Fruit fly (Drosophila melanogaster) whole organism, prepupa: ENCODE results near the gene CG3184.

Experiments
- CG10631 ChIP-seq: fragments of 200-800 bp; sonication (Bioruptor generic); optimal IDR thresholded peaks from 2 replicates; lab custom pipeline; 2016; ENCODE audit warnings: missing biosample characterization, missing genetic modification characterization
- CG11294 ChIP-seq: fragments of 200-800 bp; sonication (Bioruptor generic); IDR thresholded peaks from 2 replicates; pipeline ENCODE4 v1.3.6; 2022; ENCODE audit warnings: missing biosample characterization, missing genetic modification characterization
- CG11902 ChIP-seq: fragments of 200-800 bp; sonication (Bioruptor generic); optimal IDR thresholded peaks from 3 replicates; lab custom pipeline; 2016; ENCODE audit warnings: missing biosample characterization, missing genetic modification characterization
- CG15336 ChIP-seq: fragments of 200-800 bp; sonication (Bioruptor generic); IDR thresholded peaks from 2 replicates; pipeline ENCODE4 v1.3.6; 2022; ENCODE audit warnings: missing biosample characterization, missing genetic modification characterization
- CG1621 ChIP-seq: fragments of 200-800 bp; sonication (Bioruptor generic); optimal IDR thresholded peaks from 3 replicates; lab custom pipeline; 2018; ENCODE audit warnings: missing biosample characterization, mild to moderate bottlenecking, missing genetic modification characterization
- CG3032 ChIP-seq: fragments of 200-800 bp; optimal IDR thresholded peaks from 2 replicates; lab custom pipeline; 2019; ENCODE audit warnings: missing biosample characterization, mild to moderate bottlenecking, missing genetic modification characterization, moderate library complexity
- CG31627 ChIP-seq: fragments of 200-800 bp; sonication (Bioruptor generic); optimal IDR thresholded peaks from 3 replicates; lab custom pipeline; 2016; ENCODE audit warnings: missing biosample characterization, missing genetic modification characterization
- CG32006 ChIP-seq: fragments of 200-800 bp; sonication (Bioruptor generic); optimal IDR thresholded peaks from 3 replicates; lab custom pipeline; 2017; ENCODE audit warnings: missing biosample characterization, mild to moderate bottlenecking, missing genetic modification characterization
- CG34406 ChIP-seq: fragments of 200-800 bp; sonication (Bioruptor generic); optimal IDR thresholded peaks from 3 replicates; lab custom pipeline; 2016; ENCODE audit warnings: missing biosample characterization, missing genetic modification characterization
- CG3919 ChIP-seq: fragments of 200-800 bp; sonication (Bioruptor generic); optimal IDR thresholded peaks from 3 replicates; lab custom pipeline; 2016; ENCODE audit warnings: missing biosample characterization, missing genetic modification characterization
- CG4318 ChIP-seq: fragments of 200-800 bp; sonication (Bioruptor generic); optimal IDR thresholded peaks from 3 replicates; lab custom pipeline; 2017; ENCODE audit warnings: missing biosample characterization, mild to moderate bottlenecking, missing genetic modification characterization
- CG6276 ChIP-seq: fragments of 200-800 bp; sonication (Bioruptor generic); optimal IDR thresholded peaks from 2 replicates; lab custom pipeline; 2017; ENCODE audit warnings: missing biosample characterization, mild to moderate bottlenecking, missing genetic modification characterization
- CG6792 ChIP-seq: fragments of 200-800 bp; sonication (Bioruptor generic); optimal IDR thresholded peaks from 3 replicates; lab custom pipeline; 2016; ENCODE audit warnings: missing biosample characterization, missing genetic modification characterization
- CG6808 ChIP-seq: fragments of 200-800 bp; sonication (Bioruptor generic); optimal IDR thresholded peaks from 3 replicates; lab custom pipeline; 2017; ENCODE audit warnings: missing biosample characterization, missing genetic modification characterization, mild to moderate bottlenecking, moderate library complexity, missing genetic modification reagents
- CG6854 ChIP-seq: fragments of 200-800 bp; sonication (Bioruptor generic); optimal IDR thresholded peaks from 2 replicates; lab custom pipeline; 2017; ENCODE audit warnings: missing biosample characterization, mild to moderate bottlenecking, missing genetic modification characterization
- CG7368 ChIP-seq: fragments of 200-800 bp; sonication (Bioruptor generic); optimal IDR thresholded peaks from 3 replicates; lab custom pipeline; 2016; ENCODE audit warnings: missing biosample characterization, missing genetic modification characterization
- CG8319 ChIP-seq: fragments of 200-800 bp; sonication (Bioruptor generic); optimal IDR thresholded peaks from 3 replicates; lab custom pipeline; 2016; ENCODE audit warnings: missing biosample characterization, missing genetic modification characterization
- Eip75B ChIP-seq: fragments of 200-800 bp; sonication (Bioruptor generic); optimal IDR thresholded peaks from 3 replicates; lab custom pipeline; 2016; ENCODE audit warnings: missing biosample characterization, missing genetic modification characterization
- Eip93F ChIP-seq: fragments of 200-800 bp; sonication (Bioruptor generic); optimal IDR thresholded peaks from 2 replicates; lab custom pipeline; 2016; ENCODE audit warnings: missing biosample characterization, mild to moderate bottlenecking, missing genetic modification characterization
- Ets21C ChIP-seq: fragments of 200-800 bp; sonication (Bioruptor generic); optimal IDR thresholded peaks from 3 replicates; lab custom pipeline; 2016; ENCODE audit warnings: missing biosample characterization, missing genetic modification characterization
- Ets96B ChIP-seq: fragments of 200-800 bp; optimal IDR thresholded peaks from 2 replicates; lab custom pipeline; 2019; ENCODE audit warnings: missing biosample characterization, mild to moderate bottlenecking, missing genetic modification characterization, moderate library complexity
- Gug ChIP-seq: fragments of 200-800 bp; sonication (Bioruptor generic); IDR thresholded peaks from 2 replicates; pipeline ENCODE4 v1.3.6; 2022; ENCODE audit warnings: missing biosample characterization, missing genetic modification characterization
- Hr38 ChIP-seq: sonication (Bioruptor generic); optimal IDR thresholded peaks from 2 replicates; lab custom pipeline; 2016; ENCODE audit warnings: missing biosample characterization, missing genetic modification characterization
- Lpt ChIP-seq: fragments of 200-800 bp; sonication (Bioruptor generic); optimal IDR thresholded peaks from 3 replicates; lab custom pipeline; 2016; ENCODE audit warnings: missing biosample characterization, missing genetic modification characterization
- Met ChIP-seq: fragments of 200-800 bp; sonication (Bioruptor generic); optimal IDR thresholded peaks from 3 replicates; lab custom pipeline; 2016; ENCODE audit warnings: missing biosample characterization, missing genetic modification characterization
- OdsH ChIP-seq: fragments of 200-800 bp; sonication (Bioruptor generic); optimal IDR thresholded peaks from 3 replicates; lab custom pipeline; 2016; ENCODE audit warnings: missing biosample characterization, missing genetic modification characterization
- Smox ChIP-seq: fragments of 200-800 bp; sonication (Bioruptor generic); optimal IDR thresholded peaks from 3 replicates; lab custom pipeline; 2016; ENCODE audit warnings: missing biosample characterization, missing genetic modification characterization
- Sox15 ChIP-seq: fragments of 200-800 bp; sonication (Bioruptor generic); optimal IDR thresholded peaks from 3 replicates; lab custom pipeline; 2016; ENCODE audit warnings: missing biosample characterization, missing genetic modification characterization
- achi ChIP-seq: fragments of 200-800 bp; sonication (Bioruptor generic); optimal IDR thresholded peaks from 3 replicates; lab custom pipeline; 2016; ENCODE audit warnings: missing biosample characterization, missing genetic modification characterization
- acj6 ChIP-seq: fragments of 200-800 bp; sonication (Bioruptor generic); optimal IDR thresholded peaks from 3 replicates; lab custom pipeline; 2016; ENCODE audit warnings: missing biosample characterization, missing genetic modification characterization
- cyc ChIP-seq: fragments of 200-800 bp; sonication (Bioruptor generic); optimal IDR thresholded peaks from 3 replicates; lab custom pipeline; 2016; ENCODE audit warnings: missing biosample characterization, missing genetic modification characterization
- dsx ChIP-seq: fragments of 200-800 bp; optimal IDR thresholded peaks from 3 replicates; lab custom pipeline; 2019; ENCODE audit warnings: missing biosample characterization, mild to moderate bottlenecking, missing genetic modification characterization, moderate library complexity; ENCODE audit not compliant: poor library complexity, severe bottlenecking
- esn ChIP-seq: fragments of 200-800 bp; sonication (Bioruptor generic); optimal IDR thresholded peaks from 2 replicates; lab custom pipeline; 2016; ENCODE audit warnings: missing biosample characterization, mild to moderate bottlenecking, missing genetic modification characterization, moderate library complexity
- fd85E ChIP-seq: fragments of 200-800 bp; sonication (Bioruptor generic); optimal IDR thresholded peaks from 3 replicates; lab custom pipeline; 2016; ENCODE audit warnings: missing biosample characterization, missing genetic modification characterization
- fkh ChIP-seq: fragments of 200-800 bp; sonication (Bioruptor generic); optimal IDR thresholded peaks from 3 replicates; lab custom pipeline; 2017; ENCODE audit warnings: missing biosample characterization, mild to moderate bottlenecking, missing genetic modification characterization, moderate library complexity
- net ChIP-seq: fragments of 200-800 bp; sonication (Bioruptor generic); optimal IDR thresholded peaks from 3 replicates; lab custom pipeline; 2016; ENCODE audit warnings: missing biosample characterization, missing genetic modification characterization
- pdm3 ChIP-seq: fragments of 200-800 bp; sonication (Bioruptor generic); optimal IDR thresholded peaks from 3 replicates; lab custom pipeline; 2016; ENCODE audit warnings: missing biosample characterization, missing genetic modification characterization
- salr ChIP-seq, 2 experiments: fragments of 200-800 bp; sonication (Bioruptor generic); optimal IDR thresholded peaks; 3 replicates each; lab custom pipeline; 2016 to 2018; ENCODE audit warnings: missing biosample characterization in 2 of 2, missing genetic modification characterization in 2 of 2, mild to moderate bottlenecking in 1 of 2
- svp ChIP-seq: fragments of 200-800 bp; sonication (Bioruptor generic); peaks from one replicate; lab custom pipeline; 2016; ENCODE audit warnings: missing biosample characterization, missing genetic modification characterization
- topi ChIP-seq: fragments of 200-800 bp; sonication (Bioruptor generic); optimal IDR thresholded peaks from 3 replicates; lab custom pipeline; 2016; ENCODE audit warnings: missing biosample characterization, missing genetic modification characterization
- vri ChIP-seq: fragments of 200-800 bp; sonication (Bioruptor generic); optimal IDR thresholded peaks from 3 replicates; lab custom pipeline; 2016; ENCODE audit warnings: missing biosample characterization, mild to moderate bottlenecking, missing genetic modification characterization

The CG3184 gene

dm6 chrX:6702028-6702433, 13.5 kb upstream of the CG3184 start (continued):
- peak; percentile 52 for TF ChIP-seq svp
- no peak for TF ChIP-seq cyc
- peak; percentile 59 for TF ChIP-seq CG3919 (GFP tag; lab: Kevin White, UChicago)
- TF ChIP-seq acj6: peak; percentile 65
- no peak for TF ChIP-seq Smox (GFP tag; lab: Kevin White, UChicago)
- TF ChIP-seq OdsH: peak; percentile 75
- no peak for TF ChIP-seq CG8319 (GFP tag; lab: Kevin White, UChicago)
- peak; percentile 73 for TF ChIP-seq achi (GFP tag; lab: Kevin White, UChicago)
- TF ChIP-seq dsx (GFP tag; lab: Kevin White, UChicago): peak; percentile 72
- peak; percentile 28 for TF ChIP-seq CG6792 (GFP tag; lab: Kevin White, UChicago)
- TF ChIP-seq Sox15 (GFP tag; lab: Kevin White, UChicago): no peak
- no peak for TF ChIP-seq Hr38 (GFP tag; lab: Kevin White, UChicago)
- peak; percentile 58 for TF ChIP-seq fkh (GFP tag; lab: Kevin White, UChicago)
- peak; percentile 2 for TF ChIP-seq CG31627 (GFP tag; lab: Kevin White, UChicago)
- TF ChIP-seq Lpt (GFP tag; lab: Kevin White, UChicago): peak; percentile 72
- no peak for TF ChIP-seq CG11902 (GFP tag; lab: Kevin White, UChicago)
- TF ChIP-seq CG6276 (GFP tag; lab: Kevin White, UChicago): peak; percentile 80
- peak; percentile 64 for TF ChIP-seq Ets96B (tag; lab: Kevin White, UChicago)
- no peak for TF ChIP-seq esn (GFP tag; lab: Kevin White, UChicago)

dm6 chrX:6700990-6701530, 12.5 kb upstream of the CG3184 start:
- TF ChIP-seq CG6276 (GFP tag; lab: Kevin White, UChicago) (no peak), cyc (no peak), salr (GFP tag; optimal IDR thresholded peaks at IDR 0.05; lab: Kevin White, UChicago) (no peak), Eip75B (no peak), Sox15 (GFP tag; lab: Kevin White, UChicago) (no peak), svp (no peak), OdsH (no peak)

dm6 chrX:6700263-6700989, 11.9 kb upstream of the CG3184 start:
- TF ChIP-seq Ets96B (tag; lab: Kevin White, UChicago) (no peak), net (GFP tag; lab: Kevin White, UChicago) (no peak), fkh (GFP tag; lab: Kevin White, UChicago) (peak; percentile 80), topi (GFP tag; lab: Kevin White, UChicago) (no peak), CG32006 (GFP tag; lab: Kevin White, UChicago) (no peak), cyc (no peak), CG34406 (GFP tag; lab: Kevin White, UChicago) (no peak)

dm6 chrX:6699255-6699885, 10.8 kb upstream of the CG3184 start, which contains the start of gene CG14441:
TSS of gene CG14441 (plus strand) at chrX:6699508.
- peak; percentile 58 for TF ChIP-seq CG6808 (GFP tag; lab: Kevin White, UChicago)
- no peak for TF ChIP-seq fd85E (GFP tag; lab: Kevin White, UChicago)
- no peak for TF ChIP-seq cyc
- peak; percentile 46 for TF ChIP-seq pdm3
- TF ChIP-seq Met (GFP tag; lab: Kevin White, UChicago): peak; percentile 69
- TF ChIP-seq Smox (GFP tag; lab: Kevin White, UChicago): peak; percentile 6
- TF ChIP-seq Gug (GFP tag; lab: Robert Waterston, UW): no peak
- TF ChIP-seq CG1621: peak; percentile 18
- no peak for TF ChIP-seq CG11294
- peak; percentile 62 for TF ChIP-seq vri (GFP tag; lab: Kevin White, UChicago)
- peak; percentile 13 for TF ChIP-seq CG7368 (GFP tag; lab: Kevin White, UChicago)
- peak; percentile 29 for TF ChIP-seq OdsH
- no peak for TF ChIP-seq Lpt (GFP tag; lab: Kevin White, UChicago)
- peak; percentile 61 for TF ChIP-seq CG3919 (GFP tag; lab: Kevin White, UChicago)
- peak; percentile 17 for TF ChIP-seq Ets21C
- peak; percentile 6 for TF ChIP-seq CG10631 (GFP tag; lab: Kevin White, UChicago)
- TF ChIP-seq CG11902 (GFP tag; lab: Kevin White, UChicago): no peak
- TF ChIP-seq CG8319 (GFP tag; lab: Kevin White, UChicago): no peak
- peak; percentile 68 for TF ChIP-seq CG15336 (GFP tag; lab: Robert Waterston, UW)
- peak; percentile 43 for TF ChIP-seq CG3032
- TF ChIP-seq CG4318: no peak
- TF ChIP-seq Ets96B (tag; lab: Kevin White, UChicago): peak; percentile 37
- peak; percentile 68 for TF ChIP-seq svp
- peak; percentile 67 for TF ChIP-seq Eip93F (GFP tag; lab: Kevin White, UChicago)
- no peak for TF ChIP-seq acj6
- peak; percentile 55 for TF ChIP-seq CG6854 (GFP tag; lab: Kevin White, UChicago)
- peak; percentile 69 for TF ChIP-seq topi (GFP tag; lab: Kevin White, UChicago)
